Worm (Caenorhabditis elegans): ENCODE data around the gene C04F6.7.

The C04F6.7 gene

ce11 chrX:3385362-3385761, 33.6 kb downstream of the C04F6.7 start, which contains the start of gene acp-1:
Gene acp-1 (minus strand): TSS chrX:3385462.
- TF ChIP-seq nfyb-1 (GFP tag; IDR thresholded peaks at IDR 0.05) (no peak), F49E8.2 (tag; optimal IDR thresholded peaks at IDR 0.05; ENCODE audit: insufficient read depth) (no peak), aptf-2 (GFP tag; conservative IDR thresholded peaks at IDR 0.05) (no peak), efl-1 (GFP tag; optimal IDR thresholded peaks at IDR 0.05) (no peak), ceh-91 (GFP tag; IDR thresholded peaks at IDR 0.05) (no peak), attf-5 (GFP tag; optimal IDR thresholded peaks at IDR 0.05) (no peak), nfya-1 (tag; optimal IDR thresholded peaks at IDR 0.05; ENCODE audit: borderline replicate concordance, insufficient read depth) (no peak), ztf-3 (GFP tag; optimal IDR thresholded peaks at IDR 0.05) (no peak), madf-6 (GFP tag; IDR thresholded peaks at IDR 0.05) (no peak), C17E4.6 (GFP tag; IDR thresholded peaks at IDR 0.05) (no peak), lin-40 (tag; optimal IDR thresholded peaks at IDR 0.05) (no peak), attf-3 (GFP tag; conservative IDR thresholded peaks at IDR 0.05) (no peak)

ce11 chrX:3380167-3380566, 38.8 kb downstream of the C04F6.7 start, which contains the start of gene ZK563.7:
Gene ZK563.7 (plus strand): TSS chrX:3380467.
- no peak for TF ChIP-seq die-1 (tag; optimal IDR thresholded peaks at IDR 0.05)
- no peak for TF ChIP-seq F10E7.11 (tag; optimal IDR thresholded peaks at IDR 0.05)
- no peak for TF ChIP-seq madf-3 (GFP tag; IDR thresholded peaks at IDR 0.05)
- TF ChIP-seq pbrm-1 (GFP tag; IDR thresholded peaks at IDR 0.05), result no peak

ce11 chrX:3379114-3379513, 39.9 kb downstream of the C04F6.7 start, which contains the start of gene sorf-1:
Gene sorf-1 (minus strand): TSS chrX:3379248.
- no peak for TF ChIP-seq mes-4 (tag; optimal IDR thresholded peaks at IDR 0.05)
- no peak for TF ChIP-seq egrh-3 (GFP tag; IDR thresholded peaks at IDR 0.05)
- TF ChIP-seq ztf-28 (GFP tag; IDR thresholded peaks at IDR 0.05), result no peak
- TF ChIP-seq pbrm-1 (GFP tag; IDR thresholded peaks at IDR 0.05), result no peak
- TF ChIP-seq attf-6 (GFP tag; IDR thresholded peaks at IDR 0.05), result no peak
- no peak for TF ChIP-seq ekl-4 (GFP tag; IDR thresholded peaks at IDR 0.05)
- TF ChIP-seq K11D2.4 (GFP tag; IDR thresholded peaks at IDR 0.05), result no peak
- no peak for TF ChIP-seq dpl-1 (GFP tag; optimal IDR thresholded peaks at IDR 0.05)
- TF ChIP-seq Y67H2A.10 (GFP tag; conservative IDR thresholded peaks at IDR 0.05), result no peak

- TF ChIP-seq nhr-120 (GFP tag; IDR thresholded peaks at IDR 0.05) (no peak), ztf-28 (GFP tag; IDR thresholded peaks at IDR 0.05) (no peak), nfya-1 (tag; optimal IDR thresholded peaks at IDR 0.05; ENCODE audit: borderline replicate concordance, insufficient read depth) (no peak), F37B4.10 (GFP tag; IDR thresholded peaks at IDR 0.05) (no peak), ztf-22 (GFP tag; optimal IDR thresholded peaks at IDR 0.05) (no peak), dpl-1 (GFP tag; optimal IDR thresholded peaks at IDR 0.05) (no peak), C17E4.6 (GFP tag; IDR thresholded peaks at IDR 0.05) (no peak), unc-130 (GFP tag; optimal IDR thresholded peaks at IDR 0.05) (no peak), lir-1 (GFP tag; conservative IDR thresholded peaks at IDR 0.05) (no peak), ceh-27 (GFP tag; optimal IDR thresholded peaks at IDR 0.05) (no peak), snpc-1.3 (tag; optimal IDR thresholded peaks at IDR 0.05; ENCODE audit: insufficient read depth) (no peak), T07F8.4 (tag; optimal IDR thresholded peaks at IDR 0.05) (no peak), B0019.2 (GFP tag; conservative IDR thresholded peaks at IDR 0.05) (no peak), D2030.7 (GFP tag; IDR thresholded peaks at IDR 0.05) (no peak)
Observed at ce11 chrX:3375320-3375719, 43.7 kb downstream of the C04F6.7 start.

Data from whole organism, young adult.